Fruit fly (Drosophila melanogaster) whole organism, adult: ENCODE measurements around the gene Atx2.

Experiments used
- CG7045 ChIP-seq: fragments of 200-800 bp; sonication (Bioruptor generic); optimal IDR thresholded peaks from 2 replicates; lab custom pipeline; 2017; ENCODE audit warnings: missing biosample characterization, mild to moderate bottlenecking, missing genetic modification characterization
- kay ChIP-seq: fragments of 200-800 bp; sonication (Bioruptor generic); peaks from one replicate; lab custom pipeline; 2016; ENCODE audit warnings: missing biosample characterization, missing genetic modification characterization, borderline replicate concordance
- toe ChIP-seq: fragments of 200-800 bp; sonication (Bioruptor generic); optimal IDR thresholded peaks from 2 replicates; lab custom pipeline; 2016; ENCODE audit warnings: missing biosample characterization, missing genetic modification characterization

- no peak for TF ChIP-seq CG7045
- no peak for TF ChIP-seq kay (GFP tag; lab: Kevin White, UChicago)
- no peak for TF ChIP-seq toe (GFP tag; lab: Kevin White, UChicago)
Measured at dm6 chr3R:15431142-15431541, 22.9 kb downstream of the Atx2 start.
